Worm (Caenorhabditis elegans): ENCODE measurements around the gene bath-20.
"Not testable (repeated sequence)": the region's sequence is repeated elsewhere in the genome, so short reads cannot be mapped to it uniquely, and the experiment has no call there.

Gene bath-20

ce11 chrII:2026525-2026924 lies 15.8 kb downstream of the bath-20 start, which contains the start of gene bath-21:
Gene bath-21 (minus strand): TSS chrII:2026625.
- TF ChIP-seq ceh-62 (tag; optimal IDR thresholded peaks at IDR 0.05) (no peak), unc-62 (GFP tag; optimal IDR thresholded peaks at IDR 0.05 in 1 of 2) (peak in 1 of 2 experiments; percentile 84), unc-62 (tag; optimal IDR thresholded peaks at IDR 0.05) (no peak)

ce11 chrII:2024652-2025051 lies 17.7 kb downstream of the bath-20 start:
- 0 out of 4 replicates have a peak, but pooled peaks of 1 of the 2 experiments have one; percentile 15 for TF ChIP-seq madf-5 (GFP tag; IDR thresholded peaks at IDR 0.05)

ce11 chrII:2023514-2023913 lies 18.8 kb downstream of the bath-20 start, which contains the start of gene cya-2:
Gene cya-2 (minus strand): TSS chrII:2023614.
- not testable (repeated sequence) for TF ChIP-seq snpc-1.2 (GFP tag; IDR thresholded peaks at IDR 0.05); Y75B8A.6 (GFP tag; IDR thresholded peaks at IDR 0.05); pqm-1 (tag; optimal IDR thresholded peaks at IDR 0.05)

- TF ChIP-seq duxl-1 (tag; optimal IDR thresholded peaks at IDR 0.05; ENCODE audit: poor library complexity), result no peak
- no peak for TF ChIP-seq mxl-3 (GFP tag; optimal IDR thresholded peaks at IDR 0.05)
- TF ChIP-seq ceh-28 (tag; optimal IDR thresholded peaks at IDR 0.05), result peak; percentile 72
Measured at ce11 chrII:2013856-2014255, 28.5 kb downstream of the bath-20 start.

- TF ChIP-seq snpc-1.2 (GFP tag; IDR thresholded peaks at IDR 0.05) (no peak), aha-1 (tag) (peak; percentile 32)
Measured at ce11 chrII:2012698-2013097, 29.6 kb downstream of the bath-20 start, which contains the start of gene F59H6.15. Gene F59H6.15 (plus strand): TSS chrII:2012998.

- peak in 1 of 2 experiments; percentile 93 for TF ChIP-seq unc-62 (GFP tag; optimal IDR thresholded peaks at IDR 0.05 in 1 of 2)
- no peak for TF ChIP-seq unc-62 (tag; optimal IDR thresholded peaks at IDR 0.05)
- TF ChIP-seq saeg-2 (GFP tag; IDR thresholded peaks at IDR 0.05), result no peak
Measured at ce11 chrII:2011179-2011578, 31.2 kb downstream of the bath-20 start.

ce11 chrII:2000720-2001119 lies 41.6 kb downstream of the bath-20 start, which contains the start of gene ceh-84:
Gene ceh-84 (minus strand): TSS chrII:2000820.
- TF ChIP-seq F49E8.2 (tag; optimal IDR thresholded peaks at IDR 0.05; ENCODE audit: borderline replicate concordance); fos-1 (tag; optimal IDR thresholded peaks at IDR 0.05); ztf-7 (tag; optimal IDR thresholded peaks at IDR 0.05): not testable (repeated sequence)

ce11 chrII:1998561-1998960 lies 43.8 kb downstream of the bath-20 start, which contains the start of gene math-19:
Gene math-19 (plus strand): TSS chrII:1998861.
- not testable (repeated sequence) for TF ChIP-seq Y75B8A.6 (GFP tag; IDR thresholded peaks at IDR 0.05); lim-7 (GFP tag; IDR thresholded peaks at IDR 0.05); ceh-82 (tag; optimal IDR thresholded peaks at IDR 0.05)

ce11 chrII:1996237-1996636 lies 46.1 kb downstream of the bath-20 start, which contains the start of gene math-20:
Gene math-20 (plus strand): TSS chrII:1996537.
- TF ChIP-seq T20F7.1 (GFP tag; optimal IDR thresholded peaks at IDR 0.05) (no peak), zip-2 (tag; optimal IDR thresholded peaks at IDR 0.05) (no peak), ZK337.2 (GFP tag; IDR thresholded peaks at IDR 0.05) (no peak), lsy-2 (tag; optimal IDR thresholded peaks at IDR 0.05) (no peak), mdl-1 (tag; optimal IDR thresholded peaks at IDR 0.05) (no peak), lin-13 (GFP tag; optimal IDR thresholded peaks at IDR 0.05) (no peak), ZK546.5 (tag; optimal IDR thresholded peaks at IDR 0.05) (no peak), ceh-62 (tag; optimal IDR thresholded peaks at IDR 0.05) (no peak), spr-3 (GFP tag; optimal IDR thresholded peaks at IDR 0.05) (no peak)
